Worm (Caenorhabditis elegans) whole organism, L4 larva: ENCODE results near the gene K09D9.14.

Experiments used
- F37D6.2 ChIP-seq: sonication (generic microtip); optimal IDR thresholded peaks from 2 replicates; lab custom pipeline; 2016; ENCODE audit warnings: mild to moderate bottlenecking, missing genetic modification characterization, missing compliant biosample characterization
- ama-1 ChIP-seq: fragments of 150-350 bp; optimal IDR thresholded peaks from 2 replicates; lab custom pipeline; 2014; ENCODE audit warnings: inconsistent platforms, mixed read lengths
- ceh-62 ChIP-seq: sonication (generic microtip); optimal IDR thresholded peaks from 2 replicates; lab custom pipeline; 2017; ENCODE audit warnings: missing biosample characterization, missing genetic modification characterization
- egl-27 ChIP-seq: sonication (generic microtip); optimal IDR thresholded peaks from 3 replicates; lab custom pipeline; 2017; ENCODE audit warnings: missing biosample characterization, missing genetic modification reagents, missing genetic modification characterization
- lim-7 ChIP-seq: fragments of 200-800 bp; sonication (Bioruptor generic); IDR thresholded peaks from 2 replicates; pipeline ENCODE4 v1.3.6; 2022; ENCODE audit warnings: missing genetic modification characterization, missing compliant biosample characterization
- lin-15B ChIP-seq: fragments of 150-350 bp; sonication (generic microtip); optimal IDR thresholded peaks from 3 replicates; lab custom pipeline; 2014; ENCODE audit warnings: missing biosample characterization, missing genetic modification characterization
- lin-39 ChIP-seq: fragments of 150-350 bp; optimal IDR thresholded peaks from 2 replicates; lab custom pipeline; 2014; ENCODE audit warnings: missing biosample characterization, missing genetic modification reagents, missing genetic modification characterization
- nhr-237 ChIP-seq: sonication (generic microtip); optimal IDR thresholded peaks from 2 replicates; lab custom pipeline; 2017; ENCODE audit warnings: missing biosample characterization, missing genetic modification characterization
- pha-4 ChIP-seq, 2 experiments: fragments of 150-350 bp in 1 of 2; fragments of 200-800 bp in 1 of 2; sonication (Bioruptor generic) in 1 of 2; IDR thresholded peaks in 1 of 2; optimal IDR thresholded peaks in 1 of 2; 2 replicates each; pipeline versions ENCODE4 v1.3.6 to Lab custom; 2014 to 2022; ENCODE audit warnings: missing genetic modification characterization in 2 of 2, missing genetic modification reagents in 2 of 2, missing biosample characterization in 1 of 2, missing compliant biosample characterization in 1 of 2
- pqm-1 ChIP-seq: sonication (generic microtip); optimal IDR thresholded peaks from 2 replicates; lab custom pipeline; 2017; ENCODE audit warnings: missing biosample characterization, missing genetic modification characterization
- unc-62 ChIP-seq, 3 experiments: fragments of 150-350 bp in 1 of 3; sonication (generic microtip); optimal IDR thresholded peaks in 2 of 3; peaks in 1 of 3; 1 replicate in 1 of 3; 2 replicates in 2 of 3; lab custom pipeline; 2014 to 2017; ENCODE audit warnings: missing biosample characterization in 3 of 3, missing genetic modification characterization in 3 of 3, missing genetic modification reagents in 3 of 3, missing genotype in 1 of 3

- TF ChIP-seq lin-39 (tag; lab: Kevin White, UChicago) (no peak), ama-1 (lab: Kevin White, UChicago) (no peak), lim-7 (GFP tag; lab: Robert Waterston, UW) (no peak), nhr-237 (tag; lab: Kevin White, UChicago) (no peak), egl-27 (no peak), pqm-1 (no peak), F37D6.2 (tag; lab: Kevin White, UChicago) (no peak), lin-15B (tag; lab: Kevin White, UChicago) (no peak), ceh-62 (tag; lab: Kevin White, UChicago) (no peak), pha-4 (GFP tag; IDR thresholded peaks at IDR 0.05; lab: Robert Waterston, UW) (no peak), pha-4 (tag; optimal IDR thresholded peaks at IDR 0.05; lab: Kevin White, UChicago) (no peak), unc-62 (GFP tag; optimal IDR thresholded peaks at IDR 0.05 in 1 of 2; lab: Kevin White, UChicago) (no peak), unc-62 (tag; optimal IDR thresholded peaks at IDR 0.05; lab: Kevin White, UChicago) (no peak)
These were observed 22.0 kb upstream of the K09D9.14 start, which contains the start of gene phat-3 for ce11 chrV:4043632-4044031.
